Fruit fly (Drosophila melanogaster): Measurements from ENCODE around the gene Top1.

Gene Top1

dm6 chrX:15320522-15320921 lies 1.2 kb downstream of the Top1 start:
- TF ChIP-seq fd64A (GFP tag; optimal IDR thresholded peaks at IDR 0.05): no peak
- no peak for TF ChIP-seq CG42726 (GFP tag; IDR thresholded peaks at IDR 0.05; ENCODE audit: partially characterized antibody)
- peak; percentile 51 for TF ChIP-seq Med (GFP tag)
- TF ChIP-seq hkb (optimal IDR thresholded peaks at IDR 0.05): no peak
- TF ChIP-seq hkb (GFP tag; IDR thresholded peaks at IDR 0.05): peak; percentile 35; the same call in 1 of the 2 replicates
- TF ChIP-seq NfI (GFP tag; optimal IDR thresholded peaks at IDR 0.05): no peak
- TF ChIP-seq usp (GFP tag; optimal IDR thresholded peaks at IDR 0.05): no peak
- no peak for TF ChIP-seq Hr39 (optimal IDR thresholded peaks at IDR 0.05)
- no peak for TF ChIP-seq Ptx1 (GFP tag; IDR thresholded peaks at IDR 0.05)
- TF ChIP-seq GATAe (GFP tag; conservative IDR thresholded peaks at IDR 0.05): no peak
- TF ChIP-seq salm (tag; optimal IDR thresholded peaks at IDR 0.05): no peak
- peak; percentile 11 for TF ChIP-seq Ets97D (GFP tag; optimal IDR thresholded peaks at IDR 0.05)
- TF ChIP-seq cas (GFP tag; IDR thresholded peaks at IDR 0.05): no peak
- no peak for TF ChIP-seq gsb-n (tag; optimal IDR thresholded peaks at IDR 0.05)
- TF ChIP-seq sd (tag; optimal IDR thresholded peaks at IDR 0.05): no peak
- peak; percentile 6 for TF ChIP-seq Ets65A (GFP tag)
- TF ChIP-seq Dref (GFP tag; IDR thresholded peaks at IDR 0.05): peak; percentile 41; the same call in 1 of the 2 replicates
- peak; percentile 4 for TF ChIP-seq dm (GFP tag; optimal IDR thresholded peaks at IDR 0.05)
- TF ChIP-seq CG10543 (GFP tag; optimal IDR thresholded peaks at IDR 0.05): no peak
- no peak for TF ChIP-seq ash1 (GFP tag; optimal IDR thresholded peaks at IDR 0.05)
- no peak for TF ChIP-seq oc (tag; optimal IDR thresholded peaks at IDR 0.05)
- TF ChIP-seq chinmo (GFP tag; IDR thresholded peaks at IDR 0.05; ENCODE audit: partially characterized antibody): 0 out of 4 replicates have a peak, but pooled peaks have one; percentile 12
- no peak for TF ChIP-seq CG4820 (GFP tag; optimal IDR thresholded peaks at IDR 0.05)
- TF ChIP-seq h (optimal IDR thresholded peaks at IDR 0.05): no peak
- peak; percentile 77 for TF ChIP-seq sqz (GFP tag; optimal IDR thresholded peaks at IDR 0.05)
- no peak for TF ChIP-seq Fer2 (tag; optimal IDR thresholded peaks at IDR 0.05)
- TF ChIP-seq CG8089 (GFP tag; optimal IDR thresholded peaks at IDR 0.05): no peak
- no peak for TF ChIP-seq exex (tag; optimal IDR thresholded peaks at IDR 0.05)
- no peak for TF ChIP-seq Sin3A (optimal IDR thresholded peaks at IDR 0.05)
- peak; percentile 83 for TF ChIP-seq nom (GFP tag; optimal IDR thresholded peaks at IDR 0.05)
- TF ChIP-seq CkIIα-i1 (GFP tag; IDR thresholded peaks at IDR 0.05): no peak
- peak; percentile 43; the same call in 1 of the 2 replicates for TF ChIP-seq Drgx (GFP tag; IDR thresholded peaks at IDR 0.05)
- TF ChIP-seq CG6813 (GFP tag; optimal IDR thresholded peaks at IDR 0.05): no peak
- no peak for TF ChIP-seq Spps (tag; optimal IDR thresholded peaks at IDR 0.05)
- TF ChIP-seq CG3838 (GFP tag; optimal IDR thresholded peaks at IDR 0.05): no peak
- TF ChIP-seq p53 (GFP tag; optimal IDR thresholded peaks at IDR 0.05): no peak
- TF ChIP-seq CG3995 (GFP tag; optimal IDR thresholded peaks at IDR 0.05): no peak
- TF ChIP-seq lbe (GFP tag; optimal IDR thresholded peaks at IDR 0.05): peak; percentile 21
- no peak for TF ChIP-seq CG18011 (GFP tag; optimal IDR thresholded peaks at IDR 0.05)
- TF ChIP-seq CG14965 (GFP tag; optimal IDR thresholded peaks at IDR 0.05; ENCODE audit: borderline replicate concordance): no peak
- no peak for TF ChIP-seq CG1792 (GFP tag; optimal IDR thresholded peaks at IDR 0.05)
- TF ChIP-seq cg (GFP tag; optimal IDR thresholded peaks at IDR 0.05): peak; percentile 37
- TF ChIP-seq CG18262 (tag; optimal IDR thresholded peaks at IDR 0.05): no peak
- TF ChIP-seq CG10565 (GFP tag; optimal IDR thresholded peaks at IDR 0.05): no peak
- TF ChIP-seq CG7786 (GFP tag; optimal IDR thresholded peaks at IDR 0.05): no peak
- TF ChIP-seq Pdp1 (GFP tag; optimal IDR thresholded peaks at IDR 0.05): peak in 1 of 2 experiments; percentile 4
- TF ChIP-seq CG4360 (GFP tag; IDR thresholded peaks at IDR 0.05): no peak
- TF ChIP-seq CG9437 (GFP tag; optimal IDR thresholded peaks at IDR 0.05): no peak
- TF ChIP-seq CG2116 (GFP tag; optimal IDR thresholded peaks at IDR 0.05): peak; percentile 37
- TF ChIP-seq ems (GFP tag; optimal IDR thresholded peaks at IDR 0.05): no peak
- no peak for TF ChIP-seq stc (GFP tag; IDR thresholded peaks at IDR 0.05)
- no peak for TF ChIP-seq CG4282 (GFP tag; optimal IDR thresholded peaks at IDR 0.05)
- TF ChIP-seq B-H1 (GFP tag; IDR thresholded peaks at IDR 0.05): no peak
